Fruit fly (Drosophila melanogaster) whole organism, embryonic: Measurements from ENCODE around the gene ZnT63C.

Experiments
- Asciz ChIP-seq: fragments of 200-800 bp; sonication (Bioruptor generic); optimal IDR thresholded peaks from 2 replicates; lab custom pipeline; 2017; ENCODE audit warnings: missing biosample characterization, mild to moderate bottlenecking, missing genetic modification characterization, missing genetic modification reagents
- Awh ChIP-seq: fragments of 200-800 bp; sonication (Bioruptor generic); IDR thresholded peaks from 2 replicates; pipeline ENCODE4, ENCODE4 v1.3.6; 2022; ENCODE audit warnings: missing biosample characterization, missing genetic modification characterization
- Bteb2 ChIP-seq: fragments of 200-800 bp; sonication (Bioruptor generic); optimal IDR thresholded peaks from 2 replicates; lab custom pipeline; 2016; ENCODE audit warnings: missing biosample characterization, missing genetic modification characterization
- CG1024 ChIP-seq: fragments of 200-800 bp; sonication (Bioruptor generic); IDR thresholded peaks from 2 replicates; pipeline ENCODE4 v1.3.6; 2022; ENCODE audit warnings: missing biosample characterization, missing genetic modification characterization
- CG10267 ChIP-seq: fragments of 200-800 bp; sonication (Bioruptor generic); optimal IDR thresholded peaks from 2 replicates; lab custom pipeline; 2018; ENCODE audit warnings: missing biosample characterization, mild to moderate bottlenecking, missing genetic modification characterization, moderate library complexity
- CG13624 ChIP-seq: fragments of 200-800 bp; sonication (Bioruptor generic); optimal IDR thresholded peaks from 2 replicates; lab custom pipeline; 2016; ENCODE audit warnings: missing biosample characterization, missing genetic modification characterization
- CG14965 ChIP-seq: fragments of 200-800 bp; sonication (Bioruptor generic); optimal IDR thresholded peaks from 2 replicates; lab custom pipeline; 2016; ENCODE audit warnings: missing biosample characterization, missing genetic modification characterization, borderline replicate concordance
- CG15601 ChIP-seq: fragments of 200-800 bp; sonication (Bioruptor generic); optimal IDR thresholded peaks from 3 replicates; lab custom pipeline; 2019; ENCODE audit warnings: missing biosample characterization, mild to moderate bottlenecking, missing genetic modification characterization, moderate library complexity
- CG17802 ChIP-seq: fragments of 200-800 bp; sonication (Bioruptor generic); optimal IDR thresholded peaks from 2 replicates; lab custom pipeline; 2018; ENCODE audit warnings: missing biosample characterization, mild to moderate bottlenecking, missing genetic modification characterization, moderate library complexity
- CG2120 ChIP-seq: fragments of 200-800 bp; sonication (Bioruptor generic); optimal IDR thresholded peaks from 3 replicates; lab custom pipeline; 2016; ENCODE audit warnings: missing biosample characterization, missing genetic modification characterization
- CG3163 ChIP-seq: fragments of 200-800 bp; sonication (Bioruptor generic); optimal IDR thresholded peaks from 3 replicates; lab custom pipeline; 2016; ENCODE audit warnings: missing biosample characterization, missing genetic modification characterization
- CG6683 ChIP-seq: fragments of 200-800 bp; sonication (Bioruptor generic); optimal IDR thresholded peaks from 2 replicates; lab custom pipeline; 2017; ENCODE audit warnings: missing biosample characterization, mild to moderate bottlenecking, missing genetic modification characterization, missing genetic modification reagents
- CG8290 ChIP-seq, 3 experiments: fragments of 200-800 bp; sonication (Bioruptor generic); optimal IDR thresholded peaks; 2 replicates each; lab custom pipeline; 2016 to 2019; ENCODE audit warnings: missing biosample characterization in 3 of 3, missing genetic modification characterization in 3 of 3, mild to moderate bottlenecking in 2 of 3, moderate library complexity in 1 of 3
- CG8478 ChIP-seq: fragments of >200 bp; optimal IDR thresholded peaks from 2 replicates; lab custom pipeline; 2018
- Chrac-16 ChIP-seq: fragments of 200-800 bp; sonication (Bioruptor generic); optimal IDR thresholded peaks from 3 replicates; lab custom pipeline; 2016; ENCODE audit warnings: missing biosample characterization, missing genetic modification characterization
- CoRest ChIP-seq: fragments of 200-800 bp; sonication (Bioruptor generic); optimal IDR thresholded peaks from 3 replicates; lab custom pipeline; 2018; ENCODE audit warnings: missing biosample characterization, mild to moderate bottlenecking, missing genetic modification characterization, moderate library complexity
- D19A ChIP-seq: fragments of 200-800 bp; optimal IDR thresholded peaks from 3 replicates; lab custom pipeline; 2019; ENCODE audit warnings: missing biosample characterization, mild to moderate bottlenecking, missing genetic modification characterization, moderate library complexity
- Dll ChIP-seq: fragments of 200-800 bp; sonication (Bioruptor generic); IDR thresholded peaks from 4 replicates; pipeline ENCODE4 v1.3.6; 2022; ENCODE audit warnings: missing biosample characterization, missing genetic modification characterization; ENCODE audit not compliant: partially characterized antibody
- Ets65A ChIP-seq: fragments of 200-800 bp; sonication (Bioruptor generic); peaks from one replicate; lab custom pipeline; 2016; ENCODE audit warnings: missing biosample characterization, missing genetic modification characterization
- Gsc ChIP-seq: fragments of 200-800 bp; sonication (Bioruptor generic); IDR thresholded peaks from 2 replicates; pipeline ENCODE4 v1.3.6; 2022; ENCODE audit warnings: missing biosample characterization, missing genetic modification characterization
- Hey ChIP-seq: fragments of 200-800 bp; sonication (Bioruptor generic); optimal IDR thresholded peaks from 3 replicates; lab custom pipeline; 2018; ENCODE audit warnings: missing biosample characterization, mild to moderate bottlenecking, missing genetic modification characterization
- Hr78 ChIP-seq, 2 experiments: fragments of 200-800 bp in 1 of 2; fragments of >200 bp in 1 of 2; sonication (Bioruptor generic) in 1 of 2; optimal IDR thresholded peaks; 2 replicates each; lab custom pipeline; 2017 to 2019; ENCODE audit warnings: missing biosample characterization in 2 of 2, missing genetic modification characterization in 2 of 2, mild to moderate bottlenecking in 1 of 2, moderate library complexity in 1 of 2
- Lhr ChIP-seq: fragments of 200-800 bp; sonication (Bioruptor generic); optimal IDR thresholded peaks from 3 replicates; lab custom pipeline; 2017; ENCODE audit warnings: mild to moderate bottlenecking, missing biosample characterization, missing genetic modification reagents, missing genetic modification characterization
- Nf-YC ChIP-seq: fragments of 200-800 bp; optimal IDR thresholded peaks from 3 replicates; lab custom pipeline; 2019; ENCODE audit warnings: missing biosample characterization, mild to moderate bottlenecking, missing genetic modification characterization, moderate library complexity
- Vsx1 ChIP-seq: fragments of 200-800 bp; sonication (Bioruptor generic); optimal IDR thresholded peaks from 2 replicates; lab custom pipeline; 2017; ENCODE audit warnings: missing biosample characterization, mild to moderate bottlenecking, missing genetic modification characterization, missing genetic modification reagents
- Xrp1 ChIP-seq: fragments of 200-800 bp; sonication (Bioruptor generic); IDR thresholded peaks from 2 replicates; pipeline ENCODE4 v1.3.6; 2022; ENCODE audit warnings: missing biosample characterization, missing genetic modification characterization
- bbx ChIP-seq: fragments of 200-800 bp; sonication (Bioruptor generic); IDR thresholded peaks from 2 replicates; pipeline ENCODE4 v1.3.6; 2022; ENCODE audit warnings: missing biosample characterization, missing genetic modification characterization; ENCODE audit not compliant: partially characterized antibody
- bcd ChIP-seq: fragments of 200-800 bp; sonication (Bioruptor generic); optimal IDR thresholded peaks from 2 replicates; lab custom pipeline; 2017; ENCODE audit warnings: missing biosample characterization, mild to moderate bottlenecking, missing genetic modification characterization
- bowl ChIP-seq: fragments of 200-800 bp; sonication (Bioruptor generic); IDR thresholded peaks from 2 replicates; pipeline ENCODE4 v1.3.6; 2022; ENCODE audit warnings: missing biosample characterization, missing genetic modification characterization
- bsh ChIP-seq, 2 experiments: fragments of 200-800 bp; sonication (Bioruptor generic); optimal IDR thresholded peaks; 2 replicates each; lab custom pipeline; 2017 to 2018; ENCODE audit warnings: mild to moderate bottlenecking in 2 of 2, missing biosample characterization in 2 of 2, missing genetic modification characterization in 2 of 2, moderate library complexity in 1 of 2
- caup ChIP-seq: fragments of 200-800 bp; sonication (Bioruptor generic); optimal IDR thresholded peaks from 3 replicates; lab custom pipeline; 2017; ENCODE audit warnings: missing biosample characterization, mild to moderate bottlenecking, missing genetic modification characterization, moderate library complexity; ENCODE audit not compliant: severe bottlenecking
- ci ChIP-seq: fragments of 200-800 bp; sonication (Bioruptor generic); IDR thresholded peaks from 3 replicates; pipeline ENCODE4 v1.3.6; 2022; ENCODE audit warnings: missing biosample characterization, missing genetic modification characterization
- corto ChIP-seq: fragments of 200-800 bp; sonication (Bioruptor generic); optimal IDR thresholded peaks from 2 replicates; lab custom pipeline; 2016; ENCODE audit warnings: missing biosample characterization, mild to moderate bottlenecking, missing genetic modification characterization, moderate library complexity
- dmrt99B ChIP-seq: fragments of 200-800 bp; sonication (Bioruptor generic); optimal IDR thresholded peaks from 2 replicates; lab custom pipeline; 2018; ENCODE audit warnings: missing biosample characterization, mild to moderate bottlenecking, missing genetic modification characterization, moderate library complexity
- esg ChIP-seq: fragments of 200-800 bp; sonication (Bioruptor generic); conservative IDR thresholded peaks from 2 replicates; pipeline ENCODE4 v1.3.6; 2022; ENCODE audit warnings: missing biosample characterization, missing genetic modification characterization
- eyg ChIP-seq: fragments of 200-800 bp; sonication (Bioruptor generic); optimal IDR thresholded peaks from 3 replicates; lab custom pipeline; 2016; ENCODE audit warnings: missing biosample characterization, missing genetic modification characterization
- gcm2 ChIP-seq: fragments of 200-800 bp; sonication (Bioruptor generic); optimal IDR thresholded peaks from 2 replicates; lab custom pipeline; 2016; ENCODE audit warnings: missing biosample characterization, missing genetic modification characterization
- gro ChIP-seq: fragments of 200-800 bp; sonication (Bioruptor generic); optimal IDR thresholded peaks from 2 replicates; lab custom pipeline; 2016; ENCODE audit warnings: missing biosample characterization, missing genetic modification characterization
- ham ChIP-seq: fragments of 200-800 bp; sonication (Bioruptor generic); IDR thresholded peaks from 2 replicates; pipeline ENCODE4 v1.3.6; 2022; ENCODE audit warnings: missing biosample characterization, missing genetic modification characterization
- hth ChIP-seq: fragments of >200 bp; optimal IDR thresholded peaks from 2 replicates; lab custom pipeline; 2017; ENCODE audit warnings: inconsistent platforms
- ken ChIP-seq: fragments of 200-800 bp; sonication (Bioruptor generic); IDR thresholded peaks from 3 replicates; pipeline ENCODE4 v1.3.6; 2022; ENCODE audit warnings: missing biosample characterization, missing genetic modification characterization
- knrl ChIP-seq: fragments of 200-800 bp; sonication (Bioruptor generic); IDR thresholded peaks from 3 replicates; pipeline ENCODE4 v1.3.6; 2022; ENCODE audit warnings: missing biosample characterization, missing genetic modification characterization; ENCODE audit not compliant: partially characterized antibody
- onecut ChIP-seq: fragments of 200-800 bp; sonication (Bioruptor generic); IDR thresholded peaks from 2 replicates; pipeline ENCODE4 v1.3.6; 2022; ENCODE audit warnings: missing biosample characterization, missing genetic modification characterization
- pan ChIP-seq, 4 experiments: fragments of >200 bp in 3 of 4; fragments of 200-800 bp in 1 of 4; sonication (Bioruptor generic) in 1 of 4; optimal IDR thresholded peaks in 3 of 4; IDR thresholded peaks in 1 of 4; 2 replicates each; pipeline versions ENCODE4 v1.3.6 to Lab custom; 2017 to 2022; ENCODE audit warnings: missing biosample characterization in 2 of 4, missing genetic modification characterization in 2 of 4, mixed read lengths in 1 of 4
- ro ChIP-seq: fragments of 200-800 bp; sonication (Bioruptor generic); IDR thresholded peaks from 2 replicates; pipeline ENCODE4 v1.3.6; 2022; ENCODE audit warnings: missing biosample characterization, missing genetic modification characterization
- sisA ChIP-seq: fragments of 200-800 bp; sonication (Bioruptor generic); IDR thresholded peaks from 2 replicates; pipeline ENCODE4 v1.3.6; 2022; ENCODE audit warnings: missing biosample characterization, missing genetic modification characterization
- z ChIP-seq: fragments of 200-800 bp; sonication (Bioruptor generic); IDR thresholded peaks from 3 replicates; pipeline ENCODE4 v1.3.6; 2022; ENCODE audit warnings: missing biosample characterization, missing genetic modification characterization

Gene ZnT63C

DNA sequence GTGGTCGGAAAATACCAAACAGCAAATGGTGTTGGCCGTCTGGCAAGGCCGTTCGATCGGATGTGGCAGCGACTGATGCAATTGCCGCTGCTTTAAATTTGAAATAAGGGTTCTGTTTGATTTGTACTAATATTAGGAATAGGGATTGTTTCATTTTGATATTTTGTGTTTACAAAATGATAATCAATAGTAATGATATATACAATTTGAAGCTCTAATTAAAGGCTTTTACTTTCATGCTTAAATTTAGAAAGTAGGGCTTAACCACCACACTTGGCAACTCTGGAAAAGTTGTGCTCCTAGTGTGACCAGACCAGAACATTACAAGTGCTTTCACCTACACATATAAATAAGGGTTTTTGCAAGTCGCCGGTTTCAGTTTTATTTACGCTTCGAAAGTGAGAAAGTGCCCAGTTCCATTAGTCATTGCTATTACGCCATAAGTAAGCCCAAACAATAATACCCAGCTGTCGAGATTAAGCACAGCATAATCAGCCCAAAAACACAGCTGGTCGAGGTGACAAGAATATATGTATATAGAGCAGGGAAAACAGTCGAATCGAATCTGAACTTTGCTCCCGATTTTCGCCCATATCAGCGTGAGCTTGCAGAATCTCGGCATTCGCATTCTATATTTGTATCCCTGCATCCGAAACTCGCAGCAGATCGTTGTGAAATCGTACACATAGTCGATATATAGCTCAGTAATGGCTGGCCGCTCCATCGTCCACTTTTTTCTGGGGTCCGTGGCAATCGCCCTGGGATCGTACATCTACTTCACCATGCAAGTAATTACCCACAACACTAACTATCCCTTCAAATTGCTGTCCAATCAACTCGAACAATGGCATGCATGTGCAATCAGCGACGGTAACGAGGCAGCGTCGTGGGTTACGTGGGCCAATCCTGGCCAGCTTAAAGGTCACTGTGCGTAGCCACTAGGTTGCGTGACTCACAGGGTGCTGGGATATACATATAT, 22.7 kb downstream of the ZnT63C start, which contains the start of gene Gtpx (continued):
- TF ChIP-seq Hey (tag; lab: Kevin White, UChicago) (no peak), gro (GFP tag; lab: Kevin White, UChicago) (no peak), CG17802 (tag; lab: Kevin White, UChicago) (peak; percentile 15), Awh (no peak), Gsc (GFP tag; lab: Robert Waterston, UW) (no peak), Vsx1 (GFP tag; lab: Kevin White, UChicago) (no peak), D19A (tag; lab: Kevin White, UChicago) (no peak), Dll (GFP tag; lab: Robert Waterston, UW) (peak; percentile 51; the same call in 2 of the 4 replicates), Nf-YC (tag; lab: Kevin White, UChicago) (peak; percentile 53), CG14965 (GFP tag; lab: Kevin White, UChicago) (no peak), CG2120 (GFP tag; lab: Kevin White, UChicago) (peak; percentile 62), CoRest (tag; lab: Kevin White, UChicago) (peak; percentile 79), sisA (GFP tag; lab: Robert Waterston, UW) (no peak), Xrp1 (peak; percentile 33; the same call in 1 of the 2 replicates), knrl (peak; percentile 17; the same call in 1 of the 3 replicates), bowl (no peak), corto (GFP tag; lab: Kevin White, UChicago) (no peak), ken (GFP tag; lab: Robert Waterston, UW) (0 out of 3 replicates have a peak, but pooled peaks have one; percentile 4), ci (GFP tag; lab: Robert Waterston, UW) (peak; percentile 21; the same call in 1 of the 3 replicates), CG1024 (GFP tag; lab: Robert Waterston, UW) (peak; percentile 17; the same call in 1 of the 2 replicates), ro (no peak), bcd (peak; percentile 35), Ets65A (GFP tag; lab: Kevin White, UChicago) (peak; percentile 11), Hr78 (GFP tag; optimal IDR thresholded peaks at IDR 0.05; lab: Kevin White, UChicago) (peak in 1 of 2 experiments; percentile 57), CG15601 (tag; lab: Kevin White, UChicago) (peak; percentile 48), eyg (GFP tag; lab: Kevin White, UChicago) (no peak), CG6683 (no peak), CG3163 (GFP tag; lab: Kevin White, UChicago) (peak; percentile 21), pan (optimal IDR thresholded peaks at IDR 0.05; lab: Kevin White, UChicago) (no peak), pan (GFP tag; optimal IDR thresholded peaks at IDR 0.05 in 1 of 2, IDR thresholded peaks at IDR 0.05 in 1 of 2) (no peak), gcm2 (no peak), CG13624 (peak; percentile 73), esg (no peak), CG8290 (GFP tag; optimal IDR thresholded peaks at IDR 0.05; lab: Kevin White, UChicago) (no peak), CG8290 (tag; optimal IDR thresholded peaks at IDR 0.05; lab: Kevin White, UChicago) (peak in 1 of 2 experiments; percentile 38), hth (lab: Kevin White, UChicago) (no peak), caup (GFP tag; lab: Kevin White, UChicago) (no peak), bbx (GFP tag; lab: Robert Waterston, UW) (no peak), z (GFP tag; lab: Robert Waterston, UW) (no peak), dmrt99B (tag; lab: Kevin White, UChicago) (no peak), Lhr (GFP tag; lab: Kevin White, UChicago) (peak; percentile 83), bsh (GFP tag; optimal IDR thresholded peaks at IDR 0.05; lab: Kevin White, UChicago) (peak; percentile 25 to 57), onecut (no peak; the same call in 1 of the 2 replicates), CG10267 (tag; lab: Kevin White, UChicago) (peak; percentile 53), Chrac-16 (peak; percentile 56), CG8478 (lab: Kevin White, UChicago) (peak; percentile 30), Asciz (GFP tag; lab: Kevin White, UChicago) (no peak), ham (no peak), Bteb2 (GFP tag; lab: Kevin White, UChicago) (peak; percentile 48)
